Worm (Caenorhabditis elegans) whole organism, L2 larva: Measurements from ENCODE around the gene clec-181.

Experiments
- R02D3.7 ChIP-seq: fragments of 150-350 bp; optimal IDR thresholded peaks from 2 replicates; lab custom pipeline; 2014; ENCODE audit warnings: missing biosample characterization, missing genetic modification characterization
- ceh-82 ChIP-seq: fragments of 150-350 bp; optimal IDR thresholded peaks from 2 replicates; lab custom pipeline; 2014; ENCODE audit warnings: missing biosample characterization, missing genetic modification characterization
- dmd-4 ChIP-seq: sonication (generic microtip); optimal IDR thresholded peaks from 2 replicates; lab custom pipeline; 2017; ENCODE audit warnings: missing biosample characterization, missing genetic modification characterization
- nhr-237 ChIP-seq: fragments of 150-350 bp; optimal IDR thresholded peaks from 2 replicates; lab custom pipeline; 2014; ENCODE audit warnings: missing biosample characterization, missing genetic modification characterization
- nhr-25 ChIP-seq: fragments of 150-350 bp; sonication (generic microtip); optimal IDR thresholded peaks from 3 replicates; lab custom pipeline; 2014; ENCODE audit warnings: missing biosample characterization, missing genetic modification characterization
- ztf-4 ChIP-seq: fragments of 150-350 bp; optimal IDR thresholded peaks from 2 replicates; lab custom pipeline; 2014; ENCODE audit warnings: missing biosample characterization, missing genetic modification characterization

DNA sequence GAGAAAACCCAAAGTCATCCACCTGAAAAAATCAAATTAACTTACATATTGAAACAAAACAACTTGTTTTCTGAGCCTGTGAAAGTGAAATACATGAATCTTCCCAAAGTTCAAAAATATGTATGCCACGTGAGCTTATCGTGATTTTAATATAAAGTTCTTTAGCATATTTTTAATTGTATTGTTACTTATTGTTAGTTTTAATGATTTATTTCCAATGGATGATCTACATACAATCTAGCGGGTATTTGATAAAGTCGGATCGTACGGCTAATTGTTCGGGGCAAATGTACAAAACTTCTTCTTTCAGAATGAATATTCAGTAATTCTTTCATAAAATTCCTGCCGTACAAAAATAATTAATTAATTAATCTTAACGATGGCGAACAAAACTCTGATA is 25.6 kb upstream of the clec-181 start, which contains the start of gene Y59H11AM.4:
- TF ChIP-seq ztf-4 (tag; lab: Kevin White, UChicago) (no peak), R02D3.7 (tag; lab: Kevin White, UChicago) (no peak), ceh-82 (tag; lab: Kevin White, UChicago) (no peak), dmd-4 (tag; lab: Kevin White, UChicago) (no peak), nhr-25 (tag; lab: Kevin White, UChicago) (no peak), nhr-237 (no peak)
